Worm (Caenorhabditis elegans) whole organism, mixed stage, embryonic: ENCODE measurements around the gene Y54F10BM.9.

Source experiments
- ces-1 ChIP-seq: fragments of 150-350 bp; optimal IDR thresholded peaks from 2 replicates; lab custom pipeline; 2014; ENCODE audit warnings: missing biosample characterization, missing genetic modification reagents, missing genetic modification characterization
- elt-1 ChIP-seq: sonication (generic microtip); optimal IDR thresholded peaks from 2 replicates; lab custom pipeline; 2017; ENCODE audit warnings: missing genetic modification characterization, mild to moderate bottlenecking, missing compliant biosample characterization, antibody characterized with exemption, moderate library complexity, borderline replicate concordance; ENCODE audit not compliant: insufficient read depth
- ham-2 ChIP-seq: fragments of 200-800 bp; sonication (Bioruptor generic); optimal IDR thresholded peaks from 2 replicates; lab custom pipeline; 2018; ENCODE audit warnings: mild to moderate bottlenecking, missing genetic modification characterization, missing compliant biosample characterization
- hlh-1 ChIP-seq: fragments of 150-350 bp; optimal IDR thresholded peaks from 2 replicates; lab custom pipeline; 2014; ENCODE audit warnings: missing biosample characterization, missing genetic modification reagents, missing genetic modification characterization
- lsy-2 ChIP-seq: fragments of 150-350 bp; optimal IDR thresholded peaks from 2 replicates; lab custom pipeline; 2014; ENCODE audit warnings: missing biosample characterization, missing genetic modification characterization
- nhr-12 ChIP-seq: fragments of 150-350 bp; optimal IDR thresholded peaks from 2 replicates; lab custom pipeline; 2014; ENCODE audit warnings: missing biosample characterization, missing genetic modification characterization
- nhr-237 ChIP-seq: fragments of 150-350 bp; optimal IDR thresholded peaks from 2 replicates; lab custom pipeline; 2014; ENCODE audit warnings: missing biosample characterization, missing genetic modification characterization
- unc-62 ChIP-seq: fragments of 150-350 bp; optimal IDR thresholded peaks from 2 replicates; lab custom pipeline; 2014; ENCODE audit warnings: missing biosample characterization, missing genetic modification reagents, missing genetic modification characterization

DNA sequence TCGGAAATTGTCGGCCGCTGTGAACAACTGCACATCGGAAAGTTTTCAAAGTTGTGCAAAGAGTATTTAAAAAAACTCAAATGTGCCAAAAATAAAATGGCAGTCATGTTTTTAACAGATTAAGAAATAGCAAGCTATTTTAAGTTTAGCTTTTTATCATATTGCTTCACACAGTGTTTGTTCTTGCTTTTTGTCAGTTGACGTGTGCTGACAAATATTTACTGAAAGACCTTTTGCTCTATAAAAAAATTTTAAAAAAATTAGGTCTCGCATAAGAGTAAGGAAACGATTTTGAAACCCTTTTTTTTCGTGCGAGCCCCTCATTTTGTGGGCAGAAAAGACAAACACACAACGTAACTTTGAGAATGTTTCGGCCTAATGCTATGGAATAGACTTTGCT is 49.2 kb downstream of the Y54F10BM.9 start, which contains the start of gene fbxa-71:
- TF ChIP-seq unc-62 (no peak), ces-1 (GFP tag; lab: Kevin White, UChicago) (no peak), elt-1 (tag; lab: Kevin White, UChicago) (no peak), hlh-1 (tag; lab: Kevin White, UChicago) (no peak), nhr-12 (no peak), ham-2 (GFP tag; lab: Kevin White, UChicago) (no peak), lsy-2 (tag; lab: Kevin White, UChicago) (no peak), nhr-237 (tag; lab: Kevin White, UChicago) (no peak)
